Worm (Caenorhabditis elegans): ENCODE data around the gene pnk-4.

- TF ChIP-seq dpl-1 (GFP tag; optimal IDR thresholded peaks at IDR 0.05) (no peak), unc-62 (GFP tag; optimal IDR thresholded peaks at IDR 0.05) (no peak), pax-3 (tag; optimal IDR thresholded peaks at IDR 0.05) (no peak), nhr-11 (tag; optimal IDR thresholded peaks at IDR 0.05) (no peak), lin-15B (tag; optimal IDR thresholded peaks at IDR 0.05) (no peak), ama-1 (optimal IDR thresholded peaks at IDR 0.05) (no peak), aha-1 (tag; optimal IDR thresholded peaks at IDR 0.05) (no peak), snpc-4 (tag; optimal IDR thresholded peaks at IDR 0.05) (no peak), tbx-2 (tag; optimal IDR thresholded peaks at IDR 0.05) (no peak), unc-30 (tag; optimal IDR thresholded peaks at IDR 0.05) (no peak), fos-1 (tag; optimal IDR thresholded peaks at IDR 0.05) (no peak), efl-1 (optimal IDR thresholded peaks at IDR 0.05) (no peak), efl-1 (GFP tag; optimal IDR thresholded peaks at IDR 0.05 in 1 of 2) (no peak), nhr-237 (tag; optimal IDR thresholded peaks at IDR 0.05) (no peak)
Measured at ce11 chrX:5061763-5062162, 25.9 kb upstream of the pnk-4 start.

Data from whole organism, L1 larva.